Worm (Caenorhabditis elegans) whole organism, L1 larva: ENCODE results near the gene ZK809.5.

ENCODE experiments used
- C04F5.9 ChIP-seq: sonication (generic microtip); optimal IDR thresholded peaks from 2 replicates; lab custom pipeline; 2016; ENCODE audit warnings: missing genetic modification characterization, missing compliant biosample characterization
- C34B4.2 ChIP-seq: sonication (generic microtip); optimal IDR thresholded peaks from 2 replicates; lab custom pipeline; 2017; ENCODE audit warnings: mild to moderate bottlenecking, missing genetic modification characterization, missing compliant biosample characterization
- aha-1 ChIP-seq: fragments of 150-350 bp; optimal IDR thresholded peaks from 2 replicates; lab custom pipeline; 2014; ENCODE audit warnings: missing biosample characterization, missing genetic modification characterization
- aly-2 ChIP-seq: fragments of 150-350 bp; optimal IDR thresholded peaks from 2 replicates; lab custom pipeline; 2014; ENCODE audit warnings: missing biosample characterization, missing genetic modification characterization
- ama-1 ChIP-seq: fragments of 150-350 bp; optimal IDR thresholded peaks from 2 replicates; lab custom pipeline; 2014
- blmp-1 ChIP-seq: fragments of 150-350 bp; optimal IDR thresholded peaks from 2 replicates; lab custom pipeline; 2014; ENCODE audit warnings: missing biosample characterization, missing genetic modification characterization
- ceh-82 ChIP-seq, 3 experiments: fragments of 150-350 bp in 1 of 3; sonication (generic microtip) in 2 of 3; optimal IDR thresholded peaks; 2 replicates each; lab custom pipeline; 2014 to 2017; ENCODE audit warnings: missing biosample characterization in 3 of 3, missing genetic modification characterization in 3 of 3
- ces-1 ChIP-seq: fragments of 150-350 bp; optimal IDR thresholded peaks from 2 replicates; lab custom pipeline; 2014; ENCODE audit warnings: missing biosample characterization, missing genetic modification reagents, missing genetic modification characterization
- dpl-1 ChIP-seq, 3 experiments: fragments of 150-350 bp in 2 of 3; sonication (generic microtip) in 1 of 3; optimal IDR thresholded peaks; 2 replicates each; lab custom pipeline; 2014 to 2017; ENCODE audit warnings: missing biosample characterization in 3 of 3, missing genetic modification characterization in 3 of 3, missing genetic modification reagents in 3 of 3
- dsc-1 ChIP-seq: sonication (generic microtip); optimal IDR thresholded peaks from 2 replicates; lab custom pipeline; 2016; ENCODE audit warnings: mild to moderate bottlenecking, missing genetic modification characterization, missing compliant biosample characterization
- efl-1 ChIP-seq, 4 experiments: fragments of 150-350 bp; optimal IDR thresholded peaks in 3 of 4; peaks in 1 of 4; 1 replicate in 1 of 4; 2 replicates in 3 of 4; lab custom pipeline; 2014; ENCODE audit warnings: missing biosample characterization in 2 of 4, missing genetic modification characterization in 2 of 4, missing genetic modification reagents in 2 of 4
- efl-3 ChIP-seq: fragments of 200-800 bp; sonication (Bioruptor generic); optimal IDR thresholded peaks from 2 replicates; lab custom pipeline; 2018; ENCODE audit warnings: mild to moderate bottlenecking, missing genetic modification characterization, missing compliant biosample characterization
- egl-27 ChIP-seq, 2 experiments: fragments of 150-350 bp in 1 of 2; sonication (generic microtip); optimal IDR thresholded peaks; 3 replicates each; lab custom pipeline; 2017 to 2018; ENCODE audit warnings: missing biosample characterization in 2 of 2, missing genetic modification characterization in 2 of 2, missing genetic modification reagents in 2 of 2
- elt-2 ChIP-seq: sonication (generic microtip); optimal IDR thresholded peaks from 2 replicates; lab custom pipeline; 2016; ENCODE audit warnings: missing genetic modification characterization, mild to moderate bottlenecking, inconsistent platforms, missing compliant biosample characterization, missing genetic modification reagents
- fkh-8 ChIP-seq: sonication (generic microtip); optimal IDR thresholded peaks from 2 replicates; lab custom pipeline; 2016; ENCODE audit warnings: mild to moderate bottlenecking, missing genetic modification characterization, missing compliant biosample characterization
- fos-1 ChIP-seq: fragments of 150-350 bp; optimal IDR thresholded peaks from 2 replicates; lab custom pipeline; 2014; ENCODE audit warnings: missing biosample characterization, missing genetic modification characterization
- grh-1 ChIP-seq: fragments of 200-800 bp; sonication (Bioruptor generic); IDR thresholded peaks from 2 replicates; pipeline ENCODE4 v1.3.6; 2022; ENCODE audit warnings: missing genetic modification reagents, missing genetic modification characterization, missing compliant biosample characterization
- hpl-2 ChIP-seq: fragments of 150-350 bp; optimal IDR thresholded peaks from 2 replicates; lab custom pipeline; 2014; ENCODE audit warnings: missing biosample characterization, missing genetic modification reagents, missing genetic modification characterization
- irx-1 ChIP-seq: sonication (generic microtip); optimal IDR thresholded peaks from 2 replicates; lab custom pipeline; 2016; ENCODE audit warnings: missing genetic modification characterization, missing compliant biosample characterization
- lin-14 ChIP-seq: fragments of 200-800 bp; sonication (Bioruptor generic); optimal IDR thresholded peaks from 2 replicates; lab custom pipeline; 2018; ENCODE audit warnings: mild to moderate bottlenecking, missing genetic modification characterization, moderate library complexity, missing compliant biosample characterization
- lin-39 ChIP-seq: fragments of 150-350 bp; optimal IDR thresholded peaks from 2 replicates; lab custom pipeline; 2014; ENCODE audit warnings: missing biosample characterization, missing genetic modification reagents, missing genetic modification characterization
- lsy-2 ChIP-seq, 2 experiments: fragments of 150-350 bp; optimal IDR thresholded peaks; 2 replicates each; lab custom pipeline; 2014; ENCODE audit warnings: missing biosample characterization in 2 of 2, missing genetic modification characterization in 2 of 2
- mdl-1 ChIP-seq, 2 experiments: fragments of 150-350 bp; optimal IDR thresholded peaks; 2 replicates each; lab custom pipeline; 2014 to 2017; ENCODE audit warnings: missing biosample characterization in 2 of 2, missing genetic modification characterization in 2 of 2, inconsistent platforms in 1 of 2
- mef-2 ChIP-seq: fragments of 150-350 bp; optimal IDR thresholded peaks from 2 replicates; lab custom pipeline; 2014; ENCODE audit warnings: missing biosample characterization, missing genetic modification characterization
- nhr-20 ChIP-seq: sonication (generic microtip); optimal IDR thresholded peaks from 2 replicates; lab custom pipeline; 2016; ENCODE audit warnings: mild to moderate bottlenecking, missing genetic modification characterization, missing compliant biosample characterization
- nhr-237 ChIP-seq: fragments of 150-350 bp; optimal IDR thresholded peaks from 2 replicates; lab custom pipeline; 2014; ENCODE audit warnings: missing biosample characterization, missing genetic modification characterization
- nhr-47 ChIP-seq: sonication (generic microtip); optimal IDR thresholded peaks from 2 replicates; lab custom pipeline; 2016; ENCODE audit warnings: mild to moderate bottlenecking, missing genetic modification characterization, moderate library complexity, missing compliant biosample characterization
- nhr-71 ChIP-seq: sonication (generic microtip); optimal IDR thresholded peaks from 2 replicates; lab custom pipeline; 2016; ENCODE audit warnings: mild to moderate bottlenecking, missing genetic modification characterization, moderate library complexity, missing compliant biosample characterization
- nhr-76 ChIP-seq: sonication (generic microtip); optimal IDR thresholded peaks from 2 replicates; lab custom pipeline; 2017; ENCODE audit warnings: missing biosample characterization, missing genetic modification characterization
- nhr-85 ChIP-seq: sonication (generic microtip); peaks from one replicate; lab custom pipeline; 2016; ENCODE audit warnings: missing genetic modification characterization, inconsistent platforms, missing compliant biosample characterization
- nhr-90 ChIP-seq: sonication (generic microtip); optimal IDR thresholded peaks from 2 replicates; lab custom pipeline; 2016; ENCODE audit warnings: mild to moderate bottlenecking, missing genetic modification characterization, missing compliant biosample characterization; ENCODE audit not compliant: poor library complexity
- pag-3 ChIP-seq: sonication (generic microtip); optimal IDR thresholded peaks from 2 replicates; lab custom pipeline; 2017; ENCODE audit warnings: missing genetic modification characterization, mild to moderate bottlenecking, missing compliant biosample characterization, antibody characterized with exemption, borderline replicate concordance; ENCODE audit not compliant: insufficient read depth
- rnt-1 ChIP-seq: sonication (generic microtip); optimal IDR thresholded peaks from 2 replicates; lab custom pipeline; 2016; ENCODE audit warnings: mild to moderate bottlenecking, missing genetic modification characterization, moderate library complexity, missing compliant biosample characterization
- skn-1 ChIP-seq: fragments of 150-350 bp; optimal IDR thresholded peaks from 2 replicates; lab custom pipeline; 2014; ENCODE audit warnings: missing biosample characterization, missing genetic modification characterization
- snu-23 ChIP-seq: sonication (generic microtip); optimal IDR thresholded peaks from 2 replicates; lab custom pipeline; 2016; ENCODE audit warnings: missing genetic modification characterization, missing compliant biosample characterization
- sox-4 ChIP-seq: sonication (generic microtip); optimal IDR thresholded peaks from 2 replicates; lab custom pipeline; 2016; ENCODE audit warnings: missing genetic modification characterization, missing compliant biosample characterization
- sptf-1 ChIP-seq: fragments of 150-350 bp; optimal IDR thresholded peaks from 2 replicates; lab custom pipeline; 2014; ENCODE audit warnings: missing biosample characterization, missing genetic modification characterization
- sup-37 ChIP-seq: fragments of 200-800 bp; sonication (Bioruptor generic); optimal IDR thresholded peaks from 2 replicates; lab custom pipeline; 2018; ENCODE audit warnings: mild to moderate bottlenecking, missing genetic modification characterization, missing compliant biosample characterization
- tbx-2 ChIP-seq: sonication (generic microtip); optimal IDR thresholded peaks from 2 replicates; lab custom pipeline; 2016; ENCODE audit warnings: missing genetic modification characterization, missing compliant biosample characterization
- tlp-1 ChIP-seq: fragments of 150-350 bp; optimal IDR thresholded peaks from 2 replicates; lab custom pipeline; 2014; ENCODE audit warnings: missing biosample characterization, missing genetic modification characterization
- unc-86 ChIP-seq: sonication (generic microtip); optimal IDR thresholded peaks from 2 replicates; lab custom pipeline; 2016; ENCODE audit warnings: missing genetic modification characterization, missing compliant biosample characterization
- zag-1 ChIP-seq: fragments of 150-350 bp; optimal IDR thresholded peaks from 2 replicates; lab custom pipeline; 2014; ENCODE audit warnings: missing biosample characterization, missing genetic modification characterization
- zip-4 ChIP-seq: fragments of 200-800 bp; sonication (Bioruptor generic); optimal IDR thresholded peaks from 2 replicates; lab custom pipeline; 2018; ENCODE audit warnings: mild to moderate bottlenecking, missing genetic modification characterization, moderate library complexity, missing compliant biosample characterization

Gene ZK809.5

DNA sequence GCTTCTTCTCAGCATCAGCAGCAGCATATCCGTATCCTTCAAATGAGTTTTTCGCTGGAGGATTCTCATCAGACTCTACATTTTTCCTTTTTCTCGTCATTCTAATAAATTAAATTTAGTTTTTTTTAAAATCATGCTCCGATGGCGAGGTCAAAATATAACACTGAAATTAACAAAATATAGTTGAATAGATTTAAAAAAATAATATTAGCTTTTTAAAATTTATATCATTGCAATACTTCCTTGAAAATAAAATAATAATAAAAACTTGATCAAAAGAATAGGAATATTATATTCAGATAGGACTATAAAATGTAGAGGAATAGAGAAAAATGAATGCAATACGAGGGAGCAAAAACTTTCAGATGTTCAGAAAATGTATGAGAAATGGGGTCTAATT lies 31.5 kb downstream of the ZK809.5 start, which contains the start of gene ZK792.5:
TSS of gene ZK792.5 (minus strand) at position 101 of the 400 bp plus-strand sequence.
- TF ChIP-seq snu-23 (GFP tag; lab: Kevin White, UChicago) (no peak), efl-1 (optimal IDR thresholded peaks at IDR 0.05; lab: Kevin White, UChicago) (no peak), efl-1 (GFP tag; optimal IDR thresholded peaks at IDR 0.05 in 1 of 2; lab: Kevin White, UChicago) (no peak), ama-1 (no peak), lsy-2 (tag; optimal IDR thresholded peaks at IDR 0.05; lab: Kevin White, UChicago) (no peak), nhr-71 (no peak)

DNA sequence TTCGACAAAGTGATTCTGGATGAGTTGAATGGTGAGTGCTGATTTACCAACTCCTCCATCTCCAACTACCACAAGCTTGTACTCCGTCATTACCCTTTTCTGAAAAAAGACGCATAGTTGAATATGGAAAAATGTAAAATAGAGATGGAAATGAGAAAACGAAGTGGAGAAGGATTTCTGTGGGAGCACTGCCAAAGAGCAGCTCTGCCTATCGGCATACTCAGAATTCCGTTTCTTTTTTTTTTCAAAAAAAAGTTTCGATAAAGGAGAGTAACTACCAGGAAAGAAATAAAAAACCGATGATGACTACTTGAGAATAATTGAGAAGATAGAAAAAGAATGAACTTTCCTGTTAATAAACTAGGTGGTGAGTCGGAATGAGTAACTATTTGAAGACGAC lies 34.5 kb downstream of the ZK809.5 start, which contains the start of gene let-60:
TSS of gene let-60 (minus strand) at position 101 of the 400 bp plus-strand sequence.
- no peak for TF ChIP-seq zip-4 (GFP tag; lab: Kevin White, UChicago)
- TF ChIP-seq lin-14 (GFP tag; lab: Kevin White, UChicago), result no peak
- TF ChIP-seq pag-3 (tag; lab: Kevin White, UChicago), result no peak
- no peak for TF ChIP-seq nhr-237 (tag; lab: Kevin White, UChicago)
- no peak for TF ChIP-seq ama-1
- no peak for TF ChIP-seq tlp-1 (tag; lab: Kevin White, UChicago)
- TF ChIP-seq blmp-1 (tag; lab: Kevin White, UChicago), result no peak
- TF ChIP-seq sup-37, result no peak
- no peak for TF ChIP-seq lin-39
- TF ChIP-seq aly-2 (tag; lab: Kevin White, UChicago), result no peak
- TF ChIP-seq dsc-1, result no peak
- no peak for TF ChIP-seq egl-27 (tag; optimal IDR thresholded peaks at IDR 0.05; lab: Kevin White, UChicago)
- TF ChIP-seq C04F5.9 (tag; lab: Kevin White, UChicago), result no peak
- TF ChIP-seq dpl-1 (GFP tag; optimal IDR thresholded peaks at IDR 0.05; lab: Kevin White, UChicago), result no peak
- TF ChIP-seq mef-2 (tag; lab: Kevin White, UChicago), result no peak
- TF ChIP-seq unc-86 (tag; lab: Kevin White, UChicago), result no peak
- no peak for TF ChIP-seq irx-1 (tag; lab: Kevin White, UChicago)
- no peak for TF ChIP-seq aha-1
- no peak for TF ChIP-seq skn-1

DNA sequence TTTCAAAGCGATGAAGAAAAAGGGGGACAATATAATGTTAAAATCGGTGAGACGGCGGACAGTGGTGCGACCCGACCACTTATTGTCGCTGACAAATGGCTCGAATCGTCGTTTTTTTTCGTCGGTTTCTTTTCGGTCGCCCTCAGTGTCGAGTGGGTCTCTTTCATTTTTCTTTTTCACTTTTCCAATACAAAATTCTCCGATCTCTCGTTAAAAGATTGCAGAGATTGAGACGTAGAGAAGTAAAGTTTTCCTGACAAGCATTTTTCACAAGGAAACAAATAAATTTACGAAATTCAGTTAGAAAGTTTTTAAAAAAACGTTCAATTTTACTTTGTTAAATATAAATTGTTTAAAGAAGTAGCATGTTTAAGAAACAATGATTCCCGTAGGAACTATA lies 35.0 kb downstream of the ZK809.5 start:
- peak; percentile 59 for TF ChIP-seq nhr-85 (tag; lab: Kevin White, UChicago)
- no peak for TF ChIP-seq efl-1 (optimal IDR thresholded peaks at IDR 0.05; lab: Kevin White, UChicago)
- TF ChIP-seq efl-1 (GFP tag; optimal IDR thresholded peaks at IDR 0.05 in 1 of 2; lab: Kevin White, UChicago), result peak in 1 of 2 experiments; percentile 0
- peak; percentile 68 for TF ChIP-seq blmp-1 (tag; lab: Kevin White, UChicago)
- peak; percentile 38 for TF ChIP-seq rnt-1 (tag; lab: Kevin White, UChicago)
- no peak for TF ChIP-seq irx-1 (tag; lab: Kevin White, UChicago)
- TF ChIP-seq, all 84 proteins: peak for 4

DNA sequence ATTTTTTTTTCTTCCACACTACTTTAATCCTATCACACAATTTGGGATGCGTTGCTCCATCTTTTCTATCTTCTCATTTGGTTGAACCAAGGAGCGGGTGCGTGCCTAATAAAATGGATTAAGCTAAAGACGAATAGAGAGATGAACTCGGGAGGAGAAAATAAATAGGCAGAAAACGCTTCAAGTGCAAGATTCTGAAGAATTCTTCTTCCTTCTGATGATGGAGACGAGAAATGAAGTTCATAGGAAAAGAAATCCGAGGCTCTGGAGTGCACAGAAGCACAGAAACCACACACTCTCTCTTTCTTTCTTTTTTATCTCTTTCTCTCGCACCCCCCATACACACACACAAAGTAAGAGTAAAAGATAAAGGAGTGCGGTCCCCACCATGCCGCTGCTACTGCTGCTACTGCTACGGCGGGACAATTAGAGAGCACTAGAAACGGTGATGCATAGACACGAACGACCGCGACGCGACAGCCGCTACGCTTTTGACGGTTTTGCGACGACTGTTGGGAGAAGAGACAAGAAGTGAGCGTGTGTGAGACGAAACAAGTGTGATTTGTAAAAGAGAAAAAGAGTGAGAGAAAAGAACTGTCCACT lies 35.6 kb downstream of the ZK809.5 start:
- TF ChIP-seq nhr-237 (tag; lab: Kevin White, UChicago), result peak; percentile 67
- TF ChIP-seq nhr-76 (tag; lab: Kevin White, UChicago), result no peak
- peak; percentile 77 for TF ChIP-seq nhr-90 (tag; lab: Kevin White, UChicago)
- peak; percentile 87 for TF ChIP-seq nhr-71
- TF ChIP-seq zip-4 (GFP tag; lab: Kevin White, UChicago), result no peak
- no peak for TF ChIP-seq tlp-1 (tag; lab: Kevin White, UChicago)
- TF ChIP-seq hpl-2, result no peak
- TF ChIP-seq lin-14 (GFP tag; lab: Kevin White, UChicago), result peak; percentile 95
- TF ChIP-seq lin-39, result no peak
- TF ChIP-seq lsy-2 (tag; optimal IDR thresholded peaks at IDR 0.05; lab: Kevin White, UChicago), result peak; percentile 60 to 85
- no peak for TF ChIP-seq efl-3 (GFP tag; lab: Kevin White, UChicago)
- peak; percentile 88 for TF ChIP-seq ces-1 (GFP tag; lab: Kevin White, UChicago)
- TF ChIP-seq elt-2 (tag; lab: Kevin White, UChicago), result peak; percentile 85
- TF ChIP-seq egl-27 (tag; optimal IDR thresholded peaks at IDR 0.05; lab: Kevin White, UChicago), result peak in 1 of 2 experiments; percentile 72
- peak; percentile 35 to 86 (median 66) for TF ChIP-seq ceh-82 (tag; optimal IDR thresholded peaks at IDR 0.05; lab: Kevin White, UChicago)
- no peak for TF ChIP-seq sox-4
- no peak for TF ChIP-seq zag-1 (tag; lab: Kevin White, UChicago)
- TF ChIP-seq irx-1 (tag; lab: Kevin White, UChicago), result peak; percentile 25
- peak; percentile 85 for TF ChIP-seq nhr-20
- peak; percentile 58 for TF ChIP-seq unc-86 (tag; lab: Kevin White, UChicago)
- no peak for TF ChIP-seq fos-1 (tag; lab: Kevin White, UChicago)
- peak; percentile 62 for TF ChIP-seq dsc-1
- TF ChIP-seq ama-1, result no peak
- TF ChIP-seq nhr-85 (tag; lab: Kevin White, UChicago), result peak; percentile 86
- TF ChIP-seq snu-23 (GFP tag; lab: Kevin White, UChicago), result peak; percentile 88
- TF ChIP-seq C34B4.2 (tag; lab: Kevin White, UChicago), result no peak
- peak; percentile 29 for TF ChIP-seq fkh-8 (tag; lab: Kevin White, UChicago)
- TF ChIP-seq nhr-47 (tag; lab: Kevin White, UChicago), result peak; percentile 65
- no peak for TF ChIP-seq sptf-1
- TF ChIP-seq grh-1 (GFP tag; lab: Robert Waterston, UW), result no peak
- peak in 1 of 2 experiments; percentile 80 for TF ChIP-seq mdl-1 (tag; optimal IDR thresholded peaks at IDR 0.05; lab: Kevin White, UChicago)
- TF ChIP-seq tbx-2, result peak; percentile 73
